Worm (Caenorhabditis elegans): ENCODE data around the gene tgn-38.

DNA sequence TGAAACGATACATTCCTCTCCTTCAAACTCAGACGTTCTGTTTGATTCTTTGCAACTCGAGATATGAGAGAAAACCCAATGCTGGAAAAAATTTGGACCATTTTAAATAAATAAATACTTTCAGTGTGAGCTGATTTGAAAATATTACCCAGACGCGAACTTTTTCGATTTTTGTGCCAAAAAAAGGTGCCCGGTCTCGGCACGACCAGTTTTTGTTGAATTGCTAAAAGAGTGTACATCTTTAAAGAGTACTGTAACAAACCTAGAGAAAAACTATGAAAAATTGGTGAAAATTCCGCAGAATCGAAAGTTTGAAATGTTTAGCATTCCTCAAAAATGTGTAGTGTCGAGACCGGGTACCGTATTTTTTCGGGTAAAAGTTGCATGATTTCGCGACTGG is 32.3 kb upstream of the tgn-38 start, which contains the start of gene K08E4.8:
- no peak for TF ChIP-seq flt-1 (GFP tag; IDR thresholded peaks at IDR 0.05)
- TF ChIP-seq med-1 (GFP tag; optimal IDR thresholded peaks at IDR 0.05; ENCODE audit: insufficient read depth), result no peak
- no peak for TF ChIP-seq ztf-23 (GFP tag; IDR thresholded peaks at IDR 0.05)
- TF ChIP-seq T22C8.4 (GFP tag; IDR thresholded peaks at IDR 0.05), result no peak
- TF ChIP-seq cog-1 (tag; optimal IDR thresholded peaks at IDR 0.05), result no peak
- no peak for TF ChIP-seq ref-1 (GFP tag; conservative IDR thresholded peaks at IDR 0.05)

All from whole organism, midembryonic.